Worm (Caenorhabditis elegans): ENCODE data around the gene C08F11.13.
"Not testable (repeated sequence)": the region's sequence is repeated elsewhere in the genome, so short reads cannot be mapped to it uniquely, and the experiment has no call there.

- TF ChIP-seq sox-4 (tag; optimal IDR thresholded peaks at IDR 0.05); nhr-11 (tag; optimal IDR thresholded peaks at IDR 0.05); madf-2 (tag; optimal IDR thresholded peaks at IDR 0.05); pax-1 (tag; optimal IDR thresholded peaks at IDR 0.05); sox-2 (GFP tag; IDR thresholded peaks at IDR 0.05); ref-2 (tag; optimal IDR thresholded peaks at IDR 0.05); rnt-1 (tag; optimal IDR thresholded peaks at IDR 0.05); hlh-30 (tag; optimal IDR thresholded peaks at IDR 0.05; ENCODE audit: insufficient read depth): not testable (repeated sequence)
Observed at ce11 chrIV:13578174-13578573, 31.5 kb downstream of the C08F11.13 start, which contains the start of gene Y45F10B.8.
